Worm (Caenorhabditis elegans) whole organism, midembryonic: ENCODE data around the gene fbxa-215.

ENCODE experiments used
- cog-1 ChIP-seq: sonication (generic microtip); optimal IDR thresholded peaks from 2 replicates; lab custom pipeline; 2016; ENCODE audit warnings: missing genetic modification characterization, missing compliant biosample characterization
- klf-2 ChIP-seq: fragments of 200-800 bp; sonication (Bioruptor generic); conservative IDR thresholded peaks from 2 replicates; pipeline ENCODE4 v1.3.6; 2022; ENCODE audit warnings: missing genetic modification reagents, missing genetic modification characterization, missing compliant biosample characterization
- med-1 ChIP-seq: sonication (generic microtip); optimal IDR thresholded peaks from 2 replicates; lab custom pipeline; 2017; ENCODE audit warnings: missing genetic modification characterization, mild to moderate bottlenecking, missing compliant biosample characterization, antibody characterized with exemption, missing genetic modification reagents; ENCODE audit not compliant: insufficient read depth
- tab-1 ChIP-seq: fragments of 200-800 bp; sonication (Bioruptor generic); IDR thresholded peaks from 2 replicates; pipeline ENCODE4 v1.3.6; 2022; ENCODE audit warnings: missing genetic modification characterization, missing compliant biosample characterization
- ztf-23 ChIP-seq: fragments of 200-800 bp; sonication (Bioruptor generic); IDR thresholded peaks from 2 replicates; pipeline ENCODE4 v1.3.6; 2022; ENCODE audit warnings: missing genetic modification reagents, missing genetic modification characterization, missing compliant biosample characterization
- ztf-29 ChIP-seq: fragments of 200-800 bp; sonication (Bioruptor generic); IDR thresholded peaks from 2 replicates; pipeline ENCODE4 v1.3.6; 2022; ENCODE audit warnings: missing genetic modification reagents, missing genetic modification characterization, missing compliant biosample characterization

- TF ChIP-seq klf-2 (no peak), cog-1 (tag; lab: Kevin White, UChicago) (no peak), med-1 (no peak), ztf-23 (GFP tag; lab: Robert Waterston, UW) (no peak), tab-1 (GFP tag; lab: Robert Waterston, UW) (no peak), ztf-29 (GFP tag; lab: Robert Waterston, UW) (no peak)
Measured at ce11 chrIV:13639027-13639426, 27.7 kb downstream of the fbxa-215 start, which contains the start of gene ugt-22.
